Worm (Caenorhabditis elegans) whole organism, late embryonic: ENCODE measurements around the gene C50F4.8.

ENCODE experiments used
- C08G9.2 ChIP-seq: sonication (generic microtip); optimal IDR thresholded peaks from 2 replicates; lab custom pipeline; 2016; ENCODE audit warnings: mild to moderate bottlenecking, missing genetic modification characterization, moderate library complexity, missing compliant biosample characterization
- C38D4.7 ChIP-seq: fragments of 200-800 bp; sonication (Bioruptor generic); optimal IDR thresholded peaks from 2 replicates; lab custom pipeline; 2018; ENCODE audit warnings: mild to moderate bottlenecking, missing genetic modification characterization, moderate library complexity, missing compliant biosample characterization
- F13H6.1 ChIP-seq: sonication (generic microtip); optimal IDR thresholded peaks from 2 replicates; lab custom pipeline; 2016; ENCODE audit warnings: missing genetic modification characterization, missing compliant biosample characterization
- K09A11.1 ChIP-seq: sonication (generic microtip); optimal IDR thresholded peaks from 2 replicates; lab custom pipeline; 2017; ENCODE audit warnings: antibody characterized with exemption, mild to moderate bottlenecking, missing genetic modification characterization, missing compliant biosample characterization; ENCODE audit not compliant: insufficient read depth
- T23F11.4 ChIP-seq: fragments of 200-800 bp; sonication (Bioruptor generic); optimal IDR thresholded peaks from 2 replicates; lab custom pipeline; 2018; ENCODE audit warnings: mild to moderate bottlenecking, missing genetic modification characterization, missing compliant biosample characterization
- ahr-1 ChIP-seq: sonication (generic microtip); optimal IDR thresholded peaks from 2 replicates; lab custom pipeline; 2016; ENCODE audit warnings: missing genetic modification characterization, missing compliant biosample characterization
- ama-1 ChIP-seq: fragments of 150-350 bp; optimal IDR thresholded peaks from 2 replicates; lab custom pipeline; 2014
- ceh-14 ChIP-seq: sonication (generic microtip); optimal IDR thresholded peaks from 2 replicates; lab custom pipeline; 2016; ENCODE audit warnings: missing genotype, missing genetic modification characterization, missing compliant biosample characterization
- ceh-18 ChIP-seq: sonication (generic microtip); optimal IDR thresholded peaks from 2 replicates; lab custom pipeline; 2016; ENCODE audit warnings: missing genetic modification characterization, missing compliant biosample characterization
- ceh-19 ChIP-seq: fragments of 200-800 bp; sonication (Bioruptor generic); optimal IDR thresholded peaks from 2 replicates; lab custom pipeline; 2018; ENCODE audit warnings: mild to moderate bottlenecking, missing genetic modification characterization, missing compliant biosample characterization
- ceh-22 ChIP-seq: sonication (generic microtip); optimal IDR thresholded peaks from 2 replicates; lab custom pipeline; 2017; ENCODE audit warnings: missing biosample characterization, missing genetic modification characterization
- ceh-24 ChIP-seq: sonication (generic microtip); optimal IDR thresholded peaks from 2 replicates; lab custom pipeline; 2016; ENCODE audit warnings: mild to moderate bottlenecking, missing genetic modification characterization, missing compliant biosample characterization
- ceh-30 ChIP-seq: fragments of 150-350 bp; optimal IDR thresholded peaks from 2 replicates; lab custom pipeline; 2014; ENCODE audit warnings: missing biosample characterization, missing genetic modification characterization
- ceh-31 ChIP-seq: sonication (generic microtip); optimal IDR thresholded peaks from 2 replicates; lab custom pipeline; 2016; ENCODE audit warnings: missing genetic modification characterization, missing compliant biosample characterization
- ceh-34 ChIP-seq: sonication (generic microtip); optimal IDR thresholded peaks from 2 replicates; lab custom pipeline; 2016; ENCODE audit warnings: mild to moderate bottlenecking, missing genetic modification characterization, missing compliant biosample characterization
- ceh-48 ChIP-seq: sonication (generic microtip); optimal IDR thresholded peaks from 2 replicates; lab custom pipeline; 2016; ENCODE audit warnings: missing genetic modification characterization, inconsistent platforms, missing compliant biosample characterization
- ceh-6 ChIP-seq: fragments of 200-800 bp; sonication (Bioruptor generic); optimal IDR thresholded peaks from 2 replicates; lab custom pipeline; 2018; ENCODE audit warnings: mild to moderate bottlenecking, missing genetic modification characterization, missing compliant biosample characterization
- ceh-9 ChIP-seq: sonication (generic microtip); optimal IDR thresholded peaks from 2 replicates; lab custom pipeline; 2016; ENCODE audit warnings: mild to moderate bottlenecking, missing genetic modification characterization, inconsistent platforms, missing compliant biosample characterization
- dve-1 ChIP-seq: sonication (generic microtip); optimal IDR thresholded peaks from 2 replicates; lab custom pipeline; 2017; ENCODE audit warnings: antibody characterized with exemption, mild to moderate bottlenecking, missing genetic modification characterization, missing compliant biosample characterization
- eyg-1 ChIP-seq: sonication (generic microtip); optimal IDR thresholded peaks from 2 replicates; lab custom pipeline; 2016; ENCODE audit warnings: missing genotype, missing genetic modification characterization, missing compliant biosample characterization
- fax-1 ChIP-seq: sonication (generic microtip); optimal IDR thresholded peaks from 2 replicates; lab custom pipeline; 2016; ENCODE audit warnings: missing genotype, missing genetic modification characterization, missing compliant biosample characterization
- gmeb-2 ChIP-seq: sonication (generic microtip); optimal IDR thresholded peaks from 2 replicates; lab custom pipeline; 2016; ENCODE audit warnings: missing genetic modification characterization, inconsistent platforms, missing compliant biosample characterization
- hlh-15 ChIP-seq: sonication (generic microtip); optimal IDR thresholded peaks from 2 replicates; lab custom pipeline; 2016; ENCODE audit warnings: missing genetic modification characterization, missing compliant biosample characterization
- hlh-30 ChIP-seq: sonication (generic microtip); optimal IDR thresholded peaks from 2 replicates; lab custom pipeline; 2017; ENCODE audit warnings: antibody characterized with exemption, missing genetic modification characterization, missing compliant biosample characterization; ENCODE audit not compliant: insufficient read depth
- hlh-6 ChIP-seq: sonication (generic microtip); optimal IDR thresholded peaks from 2 replicates; lab custom pipeline; 2016; ENCODE audit warnings: missing genotype, missing genetic modification characterization, missing compliant biosample characterization
- hlh-8 ChIP-seq: sonication (generic microtip); optimal IDR thresholded peaks from 2 replicates; lab custom pipeline; 2016; ENCODE audit warnings: missing genotype, missing genetic modification characterization, missing compliant biosample characterization
- lim-6 ChIP-seq: sonication (generic microtip); optimal IDR thresholded peaks from 2 replicates; lab custom pipeline; 2016; ENCODE audit warnings: missing genetic modification characterization, missing compliant biosample characterization
- lin-11 ChIP-seq: fragments of 200-800 bp; sonication (Bioruptor generic); optimal IDR thresholded peaks from 2 replicates; lab custom pipeline; 2018; ENCODE audit warnings: mild to moderate bottlenecking, missing genetic modification characterization, missing compliant biosample characterization
- madf-2 ChIP-seq: sonication (generic microtip); optimal IDR thresholded peaks from 2 replicates; lab custom pipeline; 2017; ENCODE audit warnings: missing genetic modification characterization, missing compliant biosample characterization
- nfya-1 ChIP-seq: sonication (generic microtip); optimal IDR thresholded peaks from 2 replicates; lab custom pipeline; 2017; ENCODE audit warnings: missing genetic modification characterization, mild to moderate bottlenecking, missing compliant biosample characterization, antibody characterized with exemption, moderate library complexity
- nhr-232 ChIP-seq: sonication (generic microtip); optimal IDR thresholded peaks from 2 replicates; lab custom pipeline; 2016; ENCODE audit warnings: missing genetic modification characterization, missing compliant biosample characterization
- npax-4 ChIP-seq: sonication (generic microtip); optimal IDR thresholded peaks from 2 replicates; lab custom pipeline; 2016; ENCODE audit warnings: missing genetic modification characterization, missing compliant biosample characterization
- odd-2 ChIP-seq: sonication (generic microtip); optimal IDR thresholded peaks from 2 replicates; lab custom pipeline; 2017; ENCODE audit warnings: antibody characterized with exemption, mild to moderate bottlenecking, missing genetic modification characterization, missing compliant biosample characterization
- pag-3 ChIP-seq: sonication (generic microtip); optimal IDR thresholded peaks from 2 replicates; lab custom pipeline; 2016; ENCODE audit warnings: missing compliant biosample characterization, missing genetic modification characterization, borderline replicate concordance
- pat-9 ChIP-seq: fragments of 200-800 bp; sonication (Bioruptor generic); optimal IDR thresholded peaks from 2 replicates; lab custom pipeline; 2018; ENCODE audit warnings: mild to moderate bottlenecking, missing genetic modification characterization, moderate library complexity, missing compliant biosample characterization
- pax-1 ChIP-seq: fragments of 150-350 bp; optimal IDR thresholded peaks from 2 replicates; lab custom pipeline; 2014; ENCODE audit warnings: missing biosample characterization, missing genetic modification characterization
- pqm-1 ChIP-seq: sonication (generic microtip); optimal IDR thresholded peaks from 2 replicates; lab custom pipeline; 2016; ENCODE audit warnings: missing genetic modification characterization, missing compliant biosample characterization
- pros-1 ChIP-seq: fragments of 150-350 bp; optimal IDR thresholded peaks from 2 replicates; lab custom pipeline; 2014; ENCODE audit warnings: missing biosample characterization, missing genetic modification reagents, missing genetic modification characterization
- ref-2 ChIP-seq: sonication (generic microtip); optimal IDR thresholded peaks from 2 replicates; lab custom pipeline; 2016; ENCODE audit warnings: missing genetic modification characterization, missing compliant biosample characterization
- rnt-1 ChIP-seq: sonication (generic microtip); optimal IDR thresholded peaks from 2 replicates; lab custom pipeline; 2016; ENCODE audit warnings: missing genetic modification characterization, missing compliant biosample characterization
- sdc-2 ChIP-seq: sonication (generic microtip); optimal IDR thresholded peaks from 2 replicates; lab custom pipeline; 2016; ENCODE audit warnings: missing genotype, missing genetic modification characterization, missing compliant biosample characterization
- tbx-2 ChIP-seq: sonication (generic microtip); optimal IDR thresholded peaks from 2 replicates; lab custom pipeline; 2016; ENCODE audit warnings: missing genetic modification characterization, missing compliant biosample characterization
- unc-3 ChIP-seq, 2 experiments: fragments of 200-800 bp in 1 of 2; sonication (Bioruptor generic) in 1 of 2; sonication (generic microtip) in 1 of 2; conservative IDR thresholded peaks in 1 of 2; optimal IDR thresholded peaks in 1 of 2; 2 replicates each; pipeline versions ENCODE4 v1.3.6 to Lab custom; 2016 to 2022; ENCODE audit warnings: missing compliant biosample characterization in 2 of 2, missing genetic modification characterization in 2 of 2, missing genetic modification reagents in 1 of 2
- unc-42 ChIP-seq: sonication (generic microtip); optimal IDR thresholded peaks from 2 replicates; lab custom pipeline; 2016; ENCODE audit warnings: missing genotype, missing genetic modification characterization, missing compliant biosample characterization
- unc-55 ChIP-seq: sonication (generic microtip); optimal IDR thresholded peaks from 2 replicates; lab custom pipeline; 2017; ENCODE audit warnings: missing biosample characterization, missing genetic modification reagents, missing genetic modification characterization

Gene C50F4.8

ce11 chrV:9556668-9557067 lies 38.0 kb upstream of the C50F4.8 start (continued):
- TF ChIP-seq T23F11.4 (GFP tag; lab: Kevin White, UChicago) = no peak
- TF ChIP-seq ceh-34 (tag; lab: Kevin White, UChicago) = no peak
- TF ChIP-seq, all 69 proteins: peak for 0

ce11 chrV:9550313-9550712 lies 31.7 kb upstream of the C50F4.8 start, which contains the start of gene ehbp-1:
TSS of gene ehbp-1 (plus strand) at chrV:9550644.
- TF ChIP-seq F13H6.1 (tag; lab: Kevin White, UChicago) = no peak
- no peak for TF ChIP-seq ceh-24
- peak; percentile 88 for TF ChIP-seq unc-42
- peak; percentile 22 for TF ChIP-seq ceh-31 (tag; lab: Kevin White, UChicago)
- TF ChIP-seq K09A11.1 = no peak
- TF ChIP-seq, all 69 proteins: peak for 2

ce11 chrV:9549459-9549858 lies 30.8 kb upstream of the C50F4.8 start, which contains the start of gene nstp-10:
TSS of gene nstp-10 (minus strand) at chrV:9549836.
- TF ChIP-seq ceh-31 (tag; lab: Kevin White, UChicago) = peak; percentile 43
- TF ChIP-seq sdc-2 (tag; lab: Kevin White, UChicago) = no peak
- TF ChIP-seq, all 69 proteins: peak for 1

- TF ChIP-seq pros-1 = peak; percentile 66
- no peak for TF ChIP-seq ceh-24
- no peak for TF ChIP-seq nhr-232
- peak; percentile 92 for TF ChIP-seq unc-55
- TF ChIP-seq lin-11 (tag; lab: Kevin White, UChicago) = no peak
- no peak for TF ChIP-seq lim-6 (tag; lab: Kevin White, UChicago)
- TF ChIP-seq hlh-8 (tag; lab: Kevin White, UChicago) = peak; percentile 41
- TF ChIP-seq ceh-9 (tag; lab: Kevin White, UChicago) = no peak
- TF ChIP-seq ceh-6 (GFP tag; lab: Kevin White, UChicago) = no peak
- TF ChIP-seq rnt-1 = peak; percentile 93
- no peak for TF ChIP-seq C38D4.7 (GFP tag; lab: Kevin White, UChicago)
- peak; percentile 95 for TF ChIP-seq dve-1 (tag; lab: Kevin White, UChicago)
- TF ChIP-seq C08G9.2 (tag; lab: Kevin White, UChicago) = peak; percentile 44
- TF ChIP-seq pqm-1 = peak; percentile 76
- TF ChIP-seq ref-2 (tag; lab: Kevin White, UChicago) = peak; percentile 85
- no peak for TF ChIP-seq fax-1 (tag; lab: Kevin White, UChicago)
- TF ChIP-seq hlh-15 = no peak
- TF ChIP-seq ceh-30 (tag; lab: Kevin White, UChicago) = peak; percentile 45
- TF ChIP-seq hlh-6 (tag; lab: Kevin White, UChicago) = no peak
- TF ChIP-seq gmeb-2 (tag; lab: Kevin White, UChicago) = peak; percentile 16
- TF ChIP-seq unc-3 (GFP tag; conservative IDR thresholded peaks at IDR 0.05; lab: Robert Waterston, UW) = no peak
- TF ChIP-seq unc-3 (tag; optimal IDR thresholded peaks at IDR 0.05; lab: Kevin White, UChicago) = peak; percentile 65
- TF ChIP-seq ceh-14 (tag; lab: Kevin White, UChicago) = peak; percentile 71
- TF ChIP-seq pag-3 (tag; lab: Kevin White, UChicago) = no peak
- no peak for TF ChIP-seq K09A11.1
- TF ChIP-seq tbx-2 (tag; lab: Kevin White, UChicago) = peak; percentile 92
- TF ChIP-seq ceh-22 (tag; lab: Kevin White, UChicago) = no peak
- TF ChIP-seq ceh-48 (tag; lab: Kevin White, UChicago) = peak; percentile 43
- TF ChIP-seq ceh-18 (tag; lab: Kevin White, UChicago) = peak; percentile 96
- TF ChIP-seq madf-2 = peak; percentile 74
- TF ChIP-seq eyg-1 (tag; lab: Kevin White, UChicago) = no peak
- no peak for TF ChIP-seq F13H6.1 (tag; lab: Kevin White, UChicago)
- no peak for TF ChIP-seq sdc-2 (tag; lab: Kevin White, UChicago)
- TF ChIP-seq ceh-19 (GFP tag; lab: Kevin White, UChicago) = no peak
- TF ChIP-seq npax-4 = no peak
- TF ChIP-seq pax-1 (tag; lab: Kevin White, UChicago) = peak; percentile 79
- peak; percentile 93 for TF ChIP-seq nfya-1
- no peak for TF ChIP-seq pat-9 (tag; lab: Kevin White, UChicago)
- TF ChIP-seq ceh-31 (tag; lab: Kevin White, UChicago) = peak; percentile 96
- TF ChIP-seq unc-42 = peak; percentile 86
- TF ChIP-seq odd-2 (tag; lab: Kevin White, UChicago) = no peak
- TF ChIP-seq hlh-30 (tag; lab: Kevin White, UChicago) = peak; percentile 64
- TF ChIP-seq ahr-1 (tag; lab: Kevin White, UChicago) = no peak
- no peak for TF ChIP-seq ama-1
- peak; percentile 67 for TF ChIP-seq ceh-34 (tag; lab: Kevin White, UChicago)
Observed at ce11 chrV:9546860-9547269, 28.2 kb upstream of the C50F4.8 start, which contains the start of gene his-37. TSS of gene his-37 (plus strand) at chrV:9547105.
